Worm (Caenorhabditis elegans) whole organism, L1 larva: Measurements from ENCODE around the gene tcer-1.
"Not testable (repeated sequence)": the region's sequence is repeated elsewhere in the genome, so short reads cannot be mapped to it uniquely, and the experiment has no call there.

Experiments
- C04F5.9 ChIP-seq: sonication (generic microtip); optimal IDR thresholded peaks from 2 replicates; lab custom pipeline; 2016; ENCODE audit warnings: missing genetic modification characterization, missing compliant biosample characterization
- F16B12.6 ChIP-seq: fragments of 150-350 bp; optimal IDR thresholded peaks from 2 replicates; lab custom pipeline; 2014; ENCODE audit warnings: missing biosample characterization, missing genetic modification characterization
- aha-1 ChIP-seq: fragments of 150-350 bp; optimal IDR thresholded peaks from 2 replicates; lab custom pipeline; 2014; ENCODE audit warnings: missing biosample characterization, missing genetic modification characterization
- aly-2 ChIP-seq: fragments of 150-350 bp; optimal IDR thresholded peaks from 2 replicates; lab custom pipeline; 2014; ENCODE audit warnings: missing biosample characterization, missing genetic modification characterization
- ama-1 ChIP-seq: fragments of 150-350 bp; optimal IDR thresholded peaks from 2 replicates; lab custom pipeline; 2014
- blmp-1 ChIP-seq: fragments of 150-350 bp; optimal IDR thresholded peaks from 2 replicates; lab custom pipeline; 2014; ENCODE audit warnings: missing biosample characterization, missing genetic modification characterization
- ceh-8 ChIP-seq: fragments of 200-800 bp; sonication (Bioruptor generic); optimal IDR thresholded peaks from 2 replicates; lab custom pipeline; 2018; ENCODE audit warnings: mild to moderate bottlenecking, missing genetic modification characterization, moderate library complexity, missing compliant biosample characterization
- ceh-82 ChIP-seq, 3 experiments: fragments of 150-350 bp in 1 of 3; sonication (generic microtip) in 2 of 3; optimal IDR thresholded peaks; 2 replicates each; lab custom pipeline; 2014 to 2017; ENCODE audit warnings: missing biosample characterization in 3 of 3, missing genetic modification characterization in 3 of 3
- ceh-88 ChIP-seq: fragments of 200-800 bp; sonication (Bioruptor generic); IDR thresholded peaks from 2 replicates; pipeline ENCODE4 v1.3.6; 2022; ENCODE audit warnings: missing genetic modification characterization, missing compliant biosample characterization
- dpl-1 ChIP-seq, 3 experiments: fragments of 150-350 bp in 2 of 3; sonication (generic microtip) in 1 of 3; optimal IDR thresholded peaks; 2 replicates each; lab custom pipeline; 2014 to 2017; ENCODE audit warnings: missing biosample characterization in 3 of 3, missing genetic modification characterization in 3 of 3, missing genetic modification reagents in 3 of 3
- egl-13 ChIP-seq: sonication (generic microtip); optimal IDR thresholded peaks from 2 replicates; lab custom pipeline; 2016; ENCODE audit warnings: missing genotype, missing genetic modification reagents, missing genetic modification characterization, missing compliant biosample characterization
- egl-27 ChIP-seq, 2 experiments: fragments of 150-350 bp in 1 of 2; sonication (generic microtip); optimal IDR thresholded peaks; 3 replicates each; lab custom pipeline; 2017 to 2018; ENCODE audit warnings: missing biosample characterization in 2 of 2, missing genetic modification characterization in 2 of 2, missing genetic modification reagents in 2 of 2
- elt-2 ChIP-seq: sonication (generic microtip); optimal IDR thresholded peaks from 2 replicates; lab custom pipeline; 2016; ENCODE audit warnings: missing genetic modification characterization, mild to moderate bottlenecking, inconsistent platforms, missing compliant biosample characterization, missing genetic modification reagents
- fkh-10 ChIP-seq: sonication (generic microtip); optimal IDR thresholded peaks from 2 replicates; lab custom pipeline; 2017; ENCODE audit warnings: missing biosample characterization, missing genetic modification reagents, missing genetic modification characterization
- fkh-4 ChIP-seq: sonication (generic microtip); optimal IDR thresholded peaks from 2 replicates; lab custom pipeline; 2016; ENCODE audit warnings: missing compliant biosample characterization, missing genetic modification characterization, borderline replicate concordance
- grh-1 ChIP-seq: fragments of 200-800 bp; sonication (Bioruptor generic); IDR thresholded peaks from 2 replicates; pipeline ENCODE4 v1.3.6; 2022; ENCODE audit warnings: missing genetic modification reagents, missing genetic modification characterization, missing compliant biosample characterization
- irx-1 ChIP-seq: sonication (generic microtip); optimal IDR thresholded peaks from 2 replicates; lab custom pipeline; 2016; ENCODE audit warnings: missing genetic modification characterization, missing compliant biosample characterization
- isw-1 ChIP-seq: fragments of 200-800 bp; sonication (Bioruptor generic); IDR thresholded peaks from 2 replicates; pipeline ENCODE4 v1.3.6; 2022; ENCODE audit warnings: missing genetic modification characterization, missing compliant biosample characterization
- jun-1 ChIP-seq: fragments of 150-350 bp; optimal IDR thresholded peaks from 2 replicates; lab custom pipeline; 2014; ENCODE audit warnings: missing biosample characterization, missing genetic modification reagents, missing genetic modification characterization
- lin-14 ChIP-seq: fragments of 200-800 bp; sonication (Bioruptor generic); optimal IDR thresholded peaks from 2 replicates; lab custom pipeline; 2018; ENCODE audit warnings: mild to moderate bottlenecking, missing genetic modification characterization, moderate library complexity, missing compliant biosample characterization
- lin-35 ChIP-seq, 2 experiments: fragments of 150-350 bp; optimal IDR thresholded peaks; 2 replicates each; lab custom pipeline; 2014; ENCODE audit warnings: missing biosample characterization in 2 of 2, missing genetic modification characterization in 2 of 2, missing genetic modification reagents in 2 of 2
- lin-39 ChIP-seq: fragments of 150-350 bp; optimal IDR thresholded peaks from 2 replicates; lab custom pipeline; 2014; ENCODE audit warnings: missing biosample characterization, missing genetic modification reagents, missing genetic modification characterization
- lir-3 ChIP-seq: sonication (generic microtip); optimal IDR thresholded peaks from 2 replicates; lab custom pipeline; 2016; ENCODE audit warnings: mild to moderate bottlenecking, missing genetic modification characterization, moderate library complexity, missing compliant biosample characterization; ENCODE audit not compliant: poor library complexity
- lsy-2 ChIP-seq, 2 experiments: fragments of 150-350 bp; optimal IDR thresholded peaks; 2 replicates each; lab custom pipeline; 2014; ENCODE audit warnings: missing biosample characterization in 2 of 2, missing genetic modification characterization in 2 of 2
- mdl-1 ChIP-seq, 2 experiments: fragments of 150-350 bp; optimal IDR thresholded peaks; 2 replicates each; lab custom pipeline; 2014 to 2017; ENCODE audit warnings: missing biosample characterization in 2 of 2, missing genetic modification characterization in 2 of 2, inconsistent platforms in 1 of 2
- nhr-71 ChIP-seq: sonication (generic microtip); optimal IDR thresholded peaks from 2 replicates; lab custom pipeline; 2016; ENCODE audit warnings: mild to moderate bottlenecking, missing genetic modification characterization, moderate library complexity, missing compliant biosample characterization
- nhr-77 ChIP-seq: fragments of 150-350 bp; optimal IDR thresholded peaks from 2 replicates; lab custom pipeline; 2014; ENCODE audit warnings: missing biosample characterization, missing genetic modification characterization
- nhr-85 ChIP-seq: sonication (generic microtip); peaks from one replicate; lab custom pipeline; 2016; ENCODE audit warnings: missing genetic modification characterization, inconsistent platforms, missing compliant biosample characterization
- pax-3 ChIP-seq: fragments of 200-800 bp; sonication (Bioruptor generic); optimal IDR thresholded peaks from 2 replicates; lab custom pipeline; 2018; ENCODE audit warnings: mild to moderate bottlenecking, missing genetic modification characterization, moderate library complexity, missing compliant biosample characterization
- pqm-1 ChIP-seq: sonication (generic microtip); optimal IDR thresholded peaks from 3 replicates; lab custom pipeline; 2017; ENCODE audit warnings: missing biosample characterization, missing genetic modification characterization
- snu-23 ChIP-seq: sonication (generic microtip); optimal IDR thresholded peaks from 2 replicates; lab custom pipeline; 2016; ENCODE audit warnings: missing genetic modification characterization, missing compliant biosample characterization
- sptf-1 ChIP-seq: fragments of 150-350 bp; optimal IDR thresholded peaks from 2 replicates; lab custom pipeline; 2014; ENCODE audit warnings: missing biosample characterization, missing genetic modification characterization
- swsn-7 ChIP-seq: sonication (generic microtip); optimal IDR thresholded peaks from 2 replicates; lab custom pipeline; 2016; ENCODE audit warnings: missing genetic modification characterization, missing compliant biosample characterization
- unc-30 ChIP-seq: sonication (generic microtip); optimal IDR thresholded peaks from 2 replicates; lab custom pipeline; 2017; ENCODE audit warnings: missing biosample characterization, missing genetic modification characterization
- unc-86 ChIP-seq: sonication (generic microtip); optimal IDR thresholded peaks from 2 replicates; lab custom pipeline; 2016; ENCODE audit warnings: missing genetic modification characterization, missing compliant biosample characterization
- xbp-1 ChIP-seq: sonication (generic microtip); optimal IDR thresholded peaks from 2 replicates; lab custom pipeline; 2016; ENCODE audit warnings: missing genetic modification characterization, missing compliant biosample characterization
- zag-1 ChIP-seq: fragments of 150-350 bp; optimal IDR thresholded peaks from 2 replicates; lab custom pipeline; 2014; ENCODE audit warnings: missing biosample characterization, missing genetic modification characterization
- zip-4 ChIP-seq: fragments of 200-800 bp; sonication (Bioruptor generic); optimal IDR thresholded peaks from 2 replicates; lab custom pipeline; 2018; ENCODE audit warnings: mild to moderate bottlenecking, missing genetic modification characterization, moderate library complexity, missing compliant biosample characterization
- ztf-11 ChIP-seq, 2 experiments: sonication (generic microtip); optimal IDR thresholded peaks; 2 replicates each; lab custom pipeline; 2016 to 2017; ENCODE audit warnings: missing genetic modification characterization in 2 of 2, missing biosample characterization in 1 of 2, missing compliant biosample characterization in 1 of 2
- ztf-4 ChIP-seq: fragments of 150-350 bp; optimal IDR thresholded peaks from 2 replicates; lab custom pipeline; 2014; ENCODE audit warnings: missing biosample characterization, missing genetic modification characterization

The tcer-1 gene

DNA sequence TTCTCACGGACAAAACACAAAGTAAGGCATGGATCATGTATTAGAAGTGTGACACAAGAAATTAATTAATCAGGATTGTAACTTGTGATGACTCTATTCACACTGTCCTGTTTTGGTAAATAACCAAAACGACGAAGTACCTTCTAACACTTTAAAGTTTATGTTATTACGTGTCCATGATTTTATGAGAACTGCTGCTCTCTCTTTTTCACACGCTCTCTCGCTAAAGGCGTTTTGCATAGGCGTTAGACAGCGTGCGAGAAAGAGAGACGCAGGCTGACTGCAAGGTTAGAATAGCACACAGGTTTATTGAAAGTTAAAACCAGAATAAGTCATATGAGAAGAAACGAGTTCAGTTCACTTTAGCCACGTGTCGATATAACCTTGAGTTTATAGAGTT lies 40.2 kb upstream of the tcer-1 start (continued):
- TF ChIP-seq aha-1 (tag; lab: Kevin White, UChicago) (no peak), ztf-11 (tag; optimal IDR thresholded peaks at IDR 0.05; lab: Kevin White, UChicago) (no peak), mdl-1 (tag; optimal IDR thresholded peaks at IDR 0.05; lab: Kevin White, UChicago) (peak in 1 of 2 experiments; percentile 38), irx-1 (peak; percentile 0), sptf-1 (tag; lab: Kevin White, UChicago) (no peak), lir-3 (peak; percentile 41), lsy-2 (tag; optimal IDR thresholded peaks at IDR 0.05; lab: Kevin White, UChicago) (peak; percentile 26 to 54)

DNA sequence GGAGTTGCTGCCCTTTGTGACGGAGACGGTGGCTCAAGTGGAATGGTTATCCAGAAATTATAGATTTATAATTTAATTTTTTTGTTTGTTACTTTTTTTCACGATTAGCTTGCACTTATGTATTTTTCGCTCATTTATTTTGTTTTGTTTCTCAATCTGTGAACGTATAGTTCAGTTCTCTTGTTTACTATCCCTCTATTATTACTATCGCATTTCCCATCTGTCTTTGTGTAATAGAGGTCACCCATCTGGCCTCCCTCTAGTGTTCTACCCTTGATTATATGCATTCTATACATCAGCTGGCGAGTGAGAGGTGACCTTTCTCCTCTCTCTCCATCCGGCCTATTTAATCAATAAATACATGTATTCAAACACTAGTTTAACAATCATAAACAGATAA lies 34.1 kb upstream of the tcer-1 start, which contains the start of the genes T02G5.14 and T02G5.15:
TSS of gene T02G5.14 (plus strand) at position 301 of the 400 bp plus-strand sequence.
TSS of gene T02G5.15 (plus strand) at position 301 of the 400 bp plus-strand sequence.
- not testable (repeated sequence) for TF ChIP-seq fkh-4 (tag; lab: Kevin White, UChicago); isw-1 (GFP tag; lab: Robert Waterston, UW); ztf-4 (tag; lab: Kevin White, UChicago)

DNA sequence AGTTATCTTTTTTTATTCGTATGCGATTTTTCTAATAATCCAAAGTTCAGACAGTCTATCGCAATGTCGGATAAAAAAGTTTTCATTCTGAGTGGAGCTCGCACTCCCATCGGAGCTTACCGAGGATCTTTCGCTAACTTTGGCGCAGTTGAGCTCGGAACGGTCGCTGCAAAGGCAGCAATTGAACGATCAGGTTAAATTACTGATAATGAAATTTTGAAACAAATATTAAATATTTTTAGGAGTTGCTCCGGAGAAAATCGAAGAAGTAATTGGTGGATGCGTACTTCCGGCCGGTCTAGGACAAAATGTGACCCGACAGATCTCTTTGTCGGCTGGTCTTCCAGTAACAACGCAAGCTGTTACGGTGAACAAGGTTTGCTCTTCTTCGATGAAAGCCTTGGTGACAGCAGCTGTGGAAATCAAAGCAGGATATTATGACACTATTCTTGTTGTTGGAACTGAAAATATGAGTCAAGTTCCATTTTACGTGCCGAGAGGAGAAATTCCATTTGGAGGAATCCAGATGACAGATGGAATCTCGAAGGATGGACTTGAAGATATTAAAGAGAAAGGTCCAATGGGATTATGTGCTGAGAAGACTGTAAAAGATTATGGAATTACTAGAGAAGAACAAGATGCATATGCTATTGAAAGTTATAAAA lies 25.8 kb upstream of the tcer-1 start, which contains the start of gene T02G5.7:
TSS of gene T02G5.7 (plus strand) at position 51 of the 665 bp plus-strand sequence.
- no peak for TF ChIP-seq egl-27 (tag; optimal IDR thresholded peaks at IDR 0.05; lab: Kevin White, UChicago)
- 0 out of 2 replicates have a peak, but pooled peaks have one; percentile 5 for TF ChIP-seq grh-1

DNA sequence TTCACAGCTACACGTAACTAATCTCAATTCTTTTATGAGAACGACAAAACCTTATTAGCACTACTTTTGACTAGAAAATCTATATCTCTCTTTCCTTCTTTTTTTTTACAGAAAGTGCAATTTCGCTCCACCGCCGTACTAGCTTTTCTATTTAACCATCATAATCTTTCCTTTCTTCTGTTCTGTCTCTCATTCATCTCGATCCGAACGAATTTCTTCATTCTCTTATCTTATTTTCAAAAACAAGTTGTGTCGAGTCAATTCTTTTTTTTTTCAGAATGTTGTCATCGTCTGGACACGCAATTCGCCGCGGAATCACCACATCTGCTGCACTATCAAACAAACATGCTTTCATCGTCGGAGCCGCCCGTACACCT lies 23.7 kb upstream of the tcer-1 start, which contains the start of gene kat-1:
TSS of gene kat-1 (plus strand) at position 278 of the 377 bp plus-strand sequence.
- TF ChIP-seq elt-2 (tag; lab: Kevin White, UChicago) (no peak), lsy-2 (tag; optimal IDR thresholded peaks at IDR 0.05; lab: Kevin White, UChicago) (no peak), zag-1 (tag; lab: Kevin White, UChicago) (no peak), C04F5.9 (tag; lab: Kevin White, UChicago) (no peak), ama-1 (lab: Kevin White, UChicago) (no peak), nhr-71 (tag; lab: Kevin White, UChicago) (no peak), fkh-10 (GFP tag; lab: Kevin White, UChicago) (no peak), unc-86 (no peak), aly-2 (no peak), jun-1 (tag; lab: Kevin White, UChicago) (no peak), snu-23 (GFP tag; lab: Kevin White, UChicago) (no peak), dpl-1 (GFP tag; optimal IDR thresholded peaks at IDR 0.05; lab: Kevin White, UChicago) (no peak), swsn-7 (no peak), unc-30 (no peak), nhr-85 (tag; lab: Kevin White, UChicago) (no peak), egl-13 (tag; lab: Kevin White, UChicago) (no peak)
- TF ChIP-seq, all 84 proteins: peak for 0

DNA sequence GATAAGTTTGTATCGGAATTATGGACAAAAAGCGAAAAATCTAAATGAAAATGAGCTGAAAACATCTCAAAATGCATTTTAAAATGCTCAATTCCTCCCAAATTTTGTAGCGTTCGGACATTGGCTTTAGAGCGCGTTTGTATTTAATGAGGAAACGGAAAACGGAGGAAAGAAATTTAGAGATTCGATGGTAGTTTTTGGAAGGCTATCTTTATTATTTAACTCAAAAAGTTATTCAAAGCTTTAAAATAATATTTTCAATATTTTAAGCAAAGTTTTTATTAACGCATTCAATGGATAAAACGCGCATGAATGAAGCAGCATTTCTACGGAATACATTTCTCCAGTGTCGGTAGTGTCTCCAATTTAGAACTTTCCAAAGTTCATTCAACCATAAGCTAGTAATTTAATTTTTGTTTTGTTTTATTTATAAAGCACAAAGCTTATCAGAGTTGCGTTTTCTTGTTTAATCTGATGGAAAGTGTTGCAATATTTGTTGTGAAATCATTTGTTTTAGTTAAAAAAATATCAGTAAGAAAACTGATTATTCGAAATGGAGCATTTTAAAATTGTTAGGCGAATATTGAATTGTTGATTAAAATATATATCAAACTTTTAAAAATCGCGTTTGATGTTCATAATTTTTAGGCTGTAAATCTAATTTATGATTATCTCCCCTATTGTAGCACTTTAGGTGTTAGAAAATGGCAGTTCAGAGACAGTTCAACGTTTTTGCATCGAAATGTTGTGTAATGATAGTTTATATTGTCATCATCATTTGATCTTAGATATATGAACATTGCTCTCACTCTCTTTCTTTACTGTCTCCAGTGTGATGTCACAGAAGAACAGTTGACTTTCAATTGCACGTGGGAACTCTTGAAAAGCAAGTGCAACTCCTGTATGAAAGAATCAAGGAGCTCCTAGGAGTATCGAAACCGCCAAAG lies 23.0 kb upstream of the tcer-1 start:
- peak; percentile 73 for TF ChIP-seq swsn-7
- peak; percentile 72 to 78 for TF ChIP-seq lin-35 (GFP tag; optimal IDR thresholded peaks at IDR 0.05; lab: Kevin White, UChicago)
- TF ChIP-seq C04F5.9 (tag; lab: Kevin White, UChicago) = peak; percentile 67
- peak; percentile 71 to 91 for TF ChIP-seq lsy-2 (tag; optimal IDR thresholded peaks at IDR 0.05; lab: Kevin White, UChicago)
- TF ChIP-seq egl-27 (tag; optimal IDR thresholded peaks at IDR 0.05; lab: Kevin White, UChicago) = no peak
- TF ChIP-seq blmp-1 = peak; percentile 55
- TF ChIP-seq F16B12.6 (tag; lab: Kevin White, UChicago) = peak; percentile 31
- peak; percentile 8 for TF ChIP-seq fkh-10 (GFP tag; lab: Kevin White, UChicago)
- TF ChIP-seq pax-3 (tag; lab: Kevin White, UChicago) = peak; percentile 86
- peak; percentile 81 for TF ChIP-seq xbp-1
- TF ChIP-seq pqm-1 (tag; lab: Kevin White, UChicago) = no peak
- peak; percentile 12 for TF ChIP-seq aly-2
- TF ChIP-seq aha-1 (tag; lab: Kevin White, UChicago) = no peak
- TF ChIP-seq ceh-8 = peak; percentile 17
- TF ChIP-seq nhr-71 (tag; lab: Kevin White, UChicago) = peak; percentile 84
- TF ChIP-seq zip-4 (GFP tag; lab: Kevin White, UChicago) = no peak
- no peak for TF ChIP-seq lin-39 (tag; lab: Kevin White, UChicago)
- peak; percentile 37 for TF ChIP-seq nhr-77 (tag; lab: Kevin White, UChicago)
- peak; percentile 22 to 34 (median 32) for TF ChIP-seq ceh-82 (tag; optimal IDR thresholded peaks at IDR 0.05; lab: Kevin White, UChicago)
- TF ChIP-seq lir-3 = peak; percentile 83
- peak; percentile 94 for TF ChIP-seq lin-14 (GFP tag; lab: Kevin White, UChicago)
- TF ChIP-seq ceh-88 (GFP tag; lab: Robert Waterston, UW) = peak; percentile 73
